Worm (Caenorhabditis elegans): ENCODE measurements around the gene Y73F4A.3.

DNA sequence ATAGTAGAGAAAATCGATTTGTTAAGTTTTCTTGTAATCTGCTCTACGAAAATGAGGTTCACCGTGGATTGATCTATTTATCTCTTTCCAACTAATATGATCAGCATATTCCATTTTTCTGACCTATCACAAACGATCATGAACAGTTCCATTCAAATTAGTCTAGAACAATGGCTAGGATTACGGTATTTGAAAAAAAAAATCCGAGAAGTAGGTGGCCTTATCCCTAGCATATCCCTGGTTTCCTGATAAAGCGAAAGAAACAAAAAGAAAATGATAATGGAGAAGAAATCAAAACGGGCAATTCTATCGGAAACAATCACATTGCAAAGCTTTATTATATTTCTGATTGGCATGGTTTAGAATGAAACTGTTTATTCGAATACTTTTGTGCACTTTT, 47.5 kb downstream of the Y73F4A.3 start, which contains the start of gene mltn-12:
- no peak for TF ChIP-seq nhr-11 (tag; optimal IDR thresholded peaks at IDR 0.05)
- TF ChIP-seq ceh-88 (GFP tag; IDR thresholded peaks at IDR 0.05) = no peak
- no peak for TF ChIP-seq nhr-76 (tag; optimal IDR thresholded peaks at IDR 0.05)
- no peak for TF ChIP-seq efl-1 (optimal IDR thresholded peaks at IDR 0.05)
- no peak for TF ChIP-seq efl-1 (GFP tag; optimal IDR thresholded peaks at IDR 0.05 in 1 of 2)
- no peak for TF ChIP-seq nhr-19 (GFP tag; conservative IDR thresholded peaks at IDR 0.05)
- no peak for TF ChIP-seq egl-13 (tag; optimal IDR thresholded peaks at IDR 0.05)
- no peak for TF ChIP-seq ztf-11 (tag; optimal IDR thresholded peaks at IDR 0.05)
- TF ChIP-seq aha-1 (tag; optimal IDR thresholded peaks at IDR 0.05) = no peak
- TF ChIP-seq fkh-4 (tag; optimal IDR thresholded peaks at IDR 0.05; ENCODE audit: borderline replicate concordance) = no peak

Data from whole organism, L1 larva.